Fruit fly (Drosophila melanogaster): ENCODE data around the gene CG7560.

Gene CG7560

dm6 chr3L:11447022-11447728 lies 22.2 kb downstream of the CG7560 start (continued):
- TF ChIP-seq disco-r (GFP tag; optimal IDR thresholded peaks at IDR 0.05) (no peak), ham (GFP tag; IDR thresholded peaks at IDR 0.05) (no peak), CG7745 (tag; optimal IDR thresholded peaks at IDR 0.05) (no peak), Xrp1 (GFP tag; IDR thresholded peaks at IDR 0.05) (peak; percentile 35; the same call in 1 of the 2 replicates), Abd-B (GFP tag; optimal IDR thresholded peaks at IDR 0.05) (no peak), al (GFP tag; IDR thresholded peaks at IDR 0.05) (no peak), CG6689 (GFP tag; IDR thresholded peaks at IDR 0.05) (0 out of 2 replicates have a peak, but pooled peaks have one; percentile 17), CG6254 (GFP tag; optimal IDR thresholded peaks at IDR 0.05) (peak; percentile 28), Lhr (GFP tag; optimal IDR thresholded peaks at IDR 0.05) (no peak), D (optimal IDR thresholded peaks at IDR 0.05) (no peak), D (GFP tag; optimal IDR thresholded peaks at IDR 0.05) (peak; percentile 25), Side (GFP tag; optimal IDR thresholded peaks at IDR 0.05) (no peak), Eip74EF (GFP tag; optimal IDR thresholded peaks at IDR 0.05) (no peak), zf30C (GFP tag; optimal IDR thresholded peaks at IDR 0.05) (no peak), tgo (GFP tag; IDR thresholded peaks at IDR 0.05) (no peak), lola (GFP tag; optimal IDR thresholded peaks at IDR 0.05) (no peak), D19A (tag; optimal IDR thresholded peaks at IDR 0.05) (peak; percentile 63), bigmax (GFP tag; optimal IDR thresholded peaks at IDR 0.05) (no peak), Mes4 (GFP tag; optimal IDR thresholded peaks at IDR 0.05) (no peak), CG14710 (tag; optimal IDR thresholded peaks at IDR 0.05) (peak; percentile 22), dmrt99B (tag; optimal IDR thresholded peaks at IDR 0.05) (peak; percentile 60), CG7556 (GFP tag; optimal IDR thresholded peaks at IDR 0.05) (no peak), Ravus (GFP tag; IDR thresholded peaks at IDR 0.05) (no peak), Rx (GFP tag; IDR thresholded peaks at IDR 0.05) (no peak), CG4820 (GFP tag; optimal IDR thresholded peaks at IDR 0.05) (peak; percentile 9), CG5245 (GFP tag; optimal IDR thresholded peaks at IDR 0.05) (no peak), CG7963 (GFP tag; IDR thresholded peaks at IDR 0.05; ENCODE audit: partially characterized antibody) (no peak), Opbp (GFP tag; IDR thresholded peaks at IDR 0.05; ENCODE audit: partially characterized antibody) (no peak), CG11456 (GFP tag; IDR thresholded peaks at IDR 0.05) (no peak), her (GFP tag; optimal IDR thresholded peaks at IDR 0.05) (no peak), nerfin-1 (tag; optimal IDR thresholded peaks at IDR 0.05) (no peak), crol (GFP tag; IDR thresholded peaks at IDR 0.05) (no peak), Tbp (GFP tag; optimal IDR thresholded peaks at IDR 0.05) (no peak), CG16863 (GFP tag; optimal IDR thresholded peaks at IDR 0.05) (no peak), CG2712 (tag; optimal IDR thresholded peaks at IDR 0.05) (peak; percentile 57), CG2678 (tag; optimal IDR thresholded peaks at IDR 0.05) (peak; percentile 17), CG10274 (GFP tag; optimal IDR thresholded peaks at IDR 0.05) (no peak), CG10147 (GFP tag; optimal IDR thresholded peaks at IDR 0.05) (no peak), gem (tag; optimal IDR thresholded peaks at IDR 0.05) (peak; percentile 22), row (GFP tag; IDR thresholded peaks at IDR 0.05) (peak; percentile 26; the same call in 1 of the 3 replicates), lov (optimal IDR thresholded peaks at IDR 0.05) (no peak), lov (GFP tag; IDR thresholded peaks at IDR 0.05) (no peak), sens (GFP tag) (peak; percentile 81), CG31365 (tag; optimal IDR thresholded peaks at IDR 0.05) (no peak), caup (GFP tag; optimal IDR thresholded peaks at IDR 0.05; ENCODE audit: severe bottlenecking) (no peak), CG12659 (GFP tag; optimal IDR thresholded peaks at IDR 0.05) (no peak), prd (optimal IDR thresholded peaks at IDR 0.05) (no peak), prd (GFP tag; IDR thresholded peaks at IDR 0.05) (peak; percentile 45; the same call in 2 of the 3 replicates), sr (GFP tag; IDR thresholded peaks at IDR 0.05) (no peak), NC2α (GFP tag; optimal IDR thresholded peaks at IDR 0.05) (no peak)
